Worm (Caenorhabditis elegans): Measurements from ENCODE around the gene R08D7.7.

DNA sequence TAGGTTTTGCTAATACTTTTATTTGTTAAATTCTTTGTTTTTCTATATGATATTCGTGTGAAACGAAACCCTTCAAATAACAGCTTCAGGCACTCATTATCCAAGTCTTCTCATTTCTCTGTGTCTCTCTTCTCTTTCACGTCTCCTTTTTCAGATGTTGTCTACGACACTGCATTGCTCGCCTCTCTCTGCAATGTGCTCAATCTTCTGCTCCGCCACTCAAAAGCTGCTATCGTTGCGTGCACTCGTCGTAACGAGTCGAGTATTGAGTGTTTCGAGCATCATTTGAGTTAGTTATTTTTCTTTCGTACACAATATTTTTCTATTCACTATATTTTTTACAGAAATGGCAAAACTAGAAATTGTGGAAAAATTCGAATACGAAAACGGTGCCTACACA lies 16.7 kb upstream of the R08D7.7 start:
- TF ChIP-seq skn-1 (tag; optimal IDR thresholded peaks at IDR 0.05) (no peak), nhr-21 (tag; optimal IDR thresholded peaks at IDR 0.05) (no peak), aly-2 (tag; optimal IDR thresholded peaks at IDR 0.05) (no peak), C34F6.9 (tag; optimal IDR thresholded peaks at IDR 0.05) (peak; percentile 10), zag-1 (tag; optimal IDR thresholded peaks at IDR 0.05) (no peak), fos-1 (tag; optimal IDR thresholded peaks at IDR 0.05) (no peak), lsy-2 (tag; optimal IDR thresholded peaks at IDR 0.05) (no peak), ama-1 (optimal IDR thresholded peaks at IDR 0.05) (no peak)

All from whole organism, L2 larva.